Fruit fly (Drosophila melanogaster) whole organism, embryonic: ENCODE data around the gene CG1640.
A peak's percentile ranks its signal among the peaks of the same experiment; 100 is the strongest.

Experiments
- Antp ChIP-seq: fragments of 200-800 bp; sonication (Bioruptor generic); optimal IDR thresholded peaks from 3 replicates; lab custom pipeline; 2016; ENCODE audit warnings: missing biosample characterization, missing genetic modification characterization
- BtbVII ChIP-seq: fragments of 200-800 bp; sonication (Bioruptor generic); optimal IDR thresholded peaks from 3 replicates; lab custom pipeline; 2017; ENCODE audit warnings: missing biosample characterization, mild to moderate bottlenecking, missing genetic modification characterization
- CG10543 ChIP-seq: fragments of 200-800 bp; sonication (Bioruptor generic); optimal IDR thresholded peaks from 3 replicates; lab custom pipeline; 2017; ENCODE audit warnings: missing biosample characterization, mild to moderate bottlenecking, missing genetic modification characterization, moderate library complexity
- CG10979 ChIP-seq: fragments of 200-800 bp; sonication (Bioruptor generic); optimal IDR thresholded peaks from 2 replicates; lab custom pipeline; 2018; ENCODE audit warnings: missing biosample characterization, mild to moderate bottlenecking, missing genetic modification characterization, moderate library complexity
- CG1233 ChIP-seq: fragments of 200-800 bp; sonication (Bioruptor generic); optimal IDR thresholded peaks from 4 replicates; lab custom pipeline; 2018; ENCODE audit warnings: missing biosample characterization, mild to moderate bottlenecking, missing genetic modification characterization
- CG12391 ChIP-seq: fragments of 200-800 bp; sonication (Bioruptor generic); optimal IDR thresholded peaks from 3 replicates; lab custom pipeline; 2018; ENCODE audit warnings: missing biosample characterization, mild to moderate bottlenecking, missing genetic modification characterization, moderate library complexity
- CG12744 ChIP-seq: fragments of 200-800 bp; sonication (Bioruptor generic); optimal IDR thresholded peaks from 2 replicates; lab custom pipeline; 2016; ENCODE audit warnings: missing biosample characterization, missing genetic modification characterization
- CG14710 ChIP-seq: fragments of 200-800 bp; sonication (Bioruptor generic); optimal IDR thresholded peaks from 3 replicates; lab custom pipeline; 2019; ENCODE audit warnings: missing biosample characterization, mild to moderate bottlenecking, missing genetic modification characterization, moderate library complexity
- CG17612 ChIP-seq: fragments of 200-800 bp; sonication (Bioruptor generic); IDR thresholded peaks from 2 replicates; pipeline ENCODE4 v1.3.6; 2022; ENCODE audit warnings: missing biosample characterization, missing genetic modification characterization
- CG18764 ChIP-seq: fragments of 200-800 bp; sonication (Bioruptor generic); optimal IDR thresholded peaks from 3 replicates; lab custom pipeline; 2016; ENCODE audit warnings: missing biosample characterization, missing genetic modification characterization
- CG2199 ChIP-seq: fragments of 200-800 bp; sonication (Bioruptor generic); IDR thresholded peaks from 3 replicates; pipeline ENCODE4 v1.3.6; 2022; ENCODE audit warnings: missing biosample characterization, missing genetic modification characterization
- CG3065 ChIP-seq: fragments of 200-800 bp; sonication (Bioruptor generic); optimal IDR thresholded peaks from 2 replicates; lab custom pipeline; 2016; ENCODE audit warnings: missing biosample characterization, missing genetic modification characterization
- CG3163 ChIP-seq: fragments of 200-800 bp; sonication (Bioruptor generic); optimal IDR thresholded peaks from 3 replicates; lab custom pipeline; 2016; ENCODE audit warnings: missing biosample characterization, missing genetic modification characterization
- CG34224 ChIP-seq: fragments of 200-800 bp; sonication (Bioruptor generic); IDR thresholded peaks from 3 replicates; pipeline ENCODE4 v1.3.6; 2022; ENCODE audit warnings: missing biosample characterization, missing genetic modification characterization; ENCODE audit not compliant: partially characterized antibody
- CG4404 ChIP-seq: fragments of 200-800 bp; sonication (Bioruptor generic); IDR thresholded peaks from 2 replicates; pipeline ENCODE4 v1.3.6; 2022; ENCODE audit warnings: missing biosample characterization, missing genetic modification characterization
- CG4854 ChIP-seq: fragments of 200-800 bp; sonication (Bioruptor generic); optimal IDR thresholded peaks from 2 replicates; lab custom pipeline; 2016; ENCODE audit warnings: missing biosample characterization, missing genetic modification characterization, inconsistent platforms
- CG6813 ChIP-seq: fragments of 200-800 bp; sonication (Bioruptor generic); optimal IDR thresholded peaks from 2 replicates; lab custom pipeline; 2017; ENCODE audit warnings: missing biosample characterization, missing genetic modification characterization, mild to moderate bottlenecking, moderate library complexity, missing genetic modification reagents
- CG7271 ChIP-seq: fragments of 200-800 bp; sonication (Bioruptor generic); optimal IDR thresholded peaks from 2 replicates; lab custom pipeline; 2018; ENCODE audit warnings: missing biosample characterization, mild to moderate bottlenecking, missing genetic modification characterization, moderate library complexity
- CG8765 ChIP-seq: fragments of 200-800 bp; sonication (Bioruptor generic); IDR thresholded peaks from 2 replicates; pipeline ENCODE4 v1.3.6; 2022; ENCODE audit warnings: missing biosample characterization, missing genetic modification characterization
- CG9797 ChIP-seq: fragments of 200-800 bp; sonication (Bioruptor generic); optimal IDR thresholded peaks from 3 replicates; lab custom pipeline; 2018; ENCODE audit warnings: missing biosample characterization, mild to moderate bottlenecking, missing genetic modification characterization
- Chrac-16 ChIP-seq: fragments of 200-800 bp; sonication (Bioruptor generic); optimal IDR thresholded peaks from 3 replicates; lab custom pipeline; 2016; ENCODE audit warnings: missing biosample characterization, missing genetic modification characterization
- CkIIα-i1 ChIP-seq: fragments of 200-800 bp; sonication (Bioruptor generic); IDR thresholded peaks from 2 replicates; pipeline ENCODE4 v1.3.6; 2022; ENCODE audit warnings: missing biosample characterization, missing genetic modification characterization
- Doc2 ChIP-seq: fragments of 200-800 bp; sonication (Bioruptor generic); IDR thresholded peaks from 2 replicates; pipeline ENCODE4 v1.3.6; 2022; ENCODE audit warnings: missing biosample characterization, missing genetic modification characterization
- E2f1 ChIP-seq: fragments of 200-800 bp; sonication (Bioruptor generic); IDR thresholded peaks from 2 replicates; pipeline ENCODE4 v1.3.6; 2022; ENCODE audit warnings: missing biosample characterization, missing genetic modification characterization
- E2f2 ChIP-seq: fragments of 200-800 bp; sonication (Bioruptor generic); IDR thresholded peaks from 2 replicates; pipeline ENCODE4 v1.3.6; 2022; ENCODE audit warnings: missing biosample characterization, missing genetic modification characterization
- Hey ChIP-seq: fragments of 200-800 bp; sonication (Bioruptor generic); optimal IDR thresholded peaks from 3 replicates; lab custom pipeline; 2018; ENCODE audit warnings: missing biosample characterization, mild to moderate bottlenecking, missing genetic modification characterization
- Hmx ChIP-seq: fragments of 200-800 bp; sonication (Bioruptor generic); optimal IDR thresholded peaks from 2 replicates; lab custom pipeline; 2016; ENCODE audit warnings: missing biosample characterization, missing genetic modification characterization
- MTF-1 ChIP-seq: fragments of 200-800 bp; sonication (Bioruptor generic); optimal IDR thresholded peaks from 2 replicates; lab custom pipeline; 2018; ENCODE audit warnings: missing biosample characterization, mild to moderate bottlenecking, missing genetic modification characterization, borderline replicate concordance
- NFAT ChIP-seq: fragments of 200-800 bp; sonication (Bioruptor generic); IDR thresholded peaks from 2 replicates; pipeline ENCODE4 v1.3.6; 2022; ENCODE audit warnings: missing biosample characterization, missing genetic modification characterization
- Side ChIP-seq: fragments of 200-800 bp; sonication (Bioruptor generic); optimal IDR thresholded peaks from 2 replicates; lab custom pipeline; 2016; ENCODE audit warnings: missing biosample characterization, missing genetic modification characterization
- Spps ChIP-seq: fragments of 200-800 bp; sonication (Bioruptor generic); optimal IDR thresholded peaks from 2 replicates; lab custom pipeline; 2018; ENCODE audit warnings: missing biosample characterization, mild to moderate bottlenecking, missing genetic modification characterization
- Stat92E ChIP-seq, 3 experiments: fragments of >200 bp in 2 of 3; fragments of 200-800 bp in 1 of 3; sonication (Bioruptor generic) in 1 of 3; optimal IDR thresholded peaks; 2 replicates each; lab custom pipeline; 2017 to 2019; ENCODE audit warnings: missing biosample characterization in 3 of 3, missing genetic modification characterization in 3 of 3, mild to moderate bottlenecking in 1 of 3, moderate library complexity in 1 of 3
- Xbp1 ChIP-seq: fragments of 200-800 bp; sonication (Bioruptor generic); optimal IDR thresholded peaks from 3 replicates; lab custom pipeline; 2016; ENCODE audit warnings: missing biosample characterization, mild to moderate bottlenecking, missing genetic modification characterization
- ab ChIP-seq: fragments of 200-800 bp; sonication (Bioruptor generic); optimal IDR thresholded peaks from 2 replicates; lab custom pipeline; 2016; ENCODE audit warnings: missing biosample characterization, missing genetic modification characterization
- al ChIP-seq: fragments of 200-800 bp; sonication (Bioruptor generic); IDR thresholded peaks from 2 replicates; pipeline ENCODE4 v1.3.6; 2022; ENCODE audit warnings: missing biosample characterization, missing genetic modification characterization
- aop ChIP-seq: fragments of 200-800 bp; sonication (Bioruptor generic); IDR thresholded peaks from 2 replicates; pipeline ENCODE4 v1.3.6; 2022; ENCODE audit warnings: missing biosample characterization, missing genetic modification characterization
- bowl ChIP-seq: fragments of 200-800 bp; sonication (Bioruptor generic); IDR thresholded peaks from 2 replicates; pipeline ENCODE4 v1.3.6; 2022; ENCODE audit warnings: missing biosample characterization, missing genetic modification characterization
- chinmo ChIP-seq: fragments of 200-800 bp; sonication (Bioruptor generic); IDR thresholded peaks from 4 replicates; pipeline ENCODE4 v1.3.6; 2022; ENCODE audit warnings: missing biosample characterization, missing genetic modification characterization; ENCODE audit not compliant: partially characterized antibody
- croc ChIP-seq: fragments of 200-800 bp; sonication (Bioruptor generic); conservative IDR thresholded peaks from 3 replicates; pipeline ENCODE4 v1.3.6; 2022; ENCODE audit warnings: missing biosample characterization, missing genetic modification characterization
- dmrt11E ChIP-seq: fragments of 200-800 bp; sonication (Bioruptor generic); optimal IDR thresholded peaks from 3 replicates; lab custom pipeline; 2018; ENCODE audit warnings: missing biosample characterization, mild to moderate bottlenecking, missing genetic modification characterization, moderate library complexity
- dpn ChIP-seq, 2 experiments: fragments of 200-800 bp; sonication (Bioruptor generic); optimal IDR thresholded peaks; 3 replicates each; lab custom pipeline; 2016; ENCODE audit warnings: missing biosample characterization in 2 of 2, missing genetic modification characterization in 2 of 2
- fd96Cb ChIP-seq: fragments of 200-800 bp; sonication (Bioruptor generic); optimal IDR thresholded peaks from 2 replicates; lab custom pipeline; 2018; ENCODE audit warnings: missing biosample characterization, mild to moderate bottlenecking, missing genetic modification characterization, moderate library complexity
- gcm2 ChIP-seq: fragments of 200-800 bp; sonication (Bioruptor generic); optimal IDR thresholded peaks from 2 replicates; lab custom pipeline; 2016; ENCODE audit warnings: missing biosample characterization, missing genetic modification characterization
- grau ChIP-seq: fragments of 200-800 bp; optimal IDR thresholded peaks from 3 replicates; lab custom pipeline; 2019; ENCODE audit warnings: missing biosample characterization, mild to moderate bottlenecking, missing genetic modification characterization, moderate library complexity
- ken ChIP-seq: fragments of 200-800 bp; sonication (Bioruptor generic); IDR thresholded peaks from 3 replicates; pipeline ENCODE4 v1.3.6; 2022; ENCODE audit warnings: missing biosample characterization, missing genetic modification characterization
- p53 ChIP-seq: fragments of 200-800 bp; sonication (Bioruptor generic); optimal IDR thresholded peaks from 2 replicates; lab custom pipeline; 2016; ENCODE audit warnings: missing biosample characterization, missing genetic modification characterization
- sisA ChIP-seq: fragments of 200-800 bp; sonication (Bioruptor generic); IDR thresholded peaks from 2 replicates; pipeline ENCODE4 v1.3.6; 2022; ENCODE audit warnings: missing biosample characterization, missing genetic modification characterization
- sqz ChIP-seq: fragments of 200-800 bp; sonication (Bioruptor generic); optimal IDR thresholded peaks from 3 replicates; lab custom pipeline; 2018; ENCODE audit warnings: missing biosample characterization, mild to moderate bottlenecking, missing genetic modification characterization
- tio ChIP-seq: fragments of 200-800 bp; sonication (Bioruptor generic); optimal IDR thresholded peaks from 2 replicates; lab custom pipeline; 2017; ENCODE audit warnings: missing biosample characterization, missing genetic modification characterization, inconsistent platforms
- ttk ChIP-seq: fragments of 200-800 bp; sonication (Bioruptor generic); IDR thresholded peaks from 2 replicates; pipeline ENCODE4 v2.1.2; 2022; ENCODE audit warnings: missing biosample characterization, missing genetic modification characterization

CG1640 gene

dm6 chrX:13387373-13387850 is 17.0 kb downstream of the CG1640 start, which contains the start of the genes Ype and CG1662 (continued):
- TF ChIP-seq MTF-1 (GFP tag; lab: Kevin White, UChicago), result no peak
- TF ChIP-seq E2f2 (GFP tag; lab: Robert Waterston, UW), result peak; percentile 61
- no peak for TF ChIP-seq CG9797 (GFP tag; lab: Kevin White, UChicago)
- peak; percentile 66 for TF ChIP-seq ttk (GFP tag; lab: Robert Waterston, UW)
- TF ChIP-seq chinmo (GFP tag; lab: Robert Waterston, UW), result peak; percentile 88
- peak; percentile 43 for TF ChIP-seq Hmx
- no peak for TF ChIP-seq CG2199 (GFP tag; lab: Robert Waterston, UW)
- no peak for TF ChIP-seq CG17612 (GFP tag; lab: Robert Waterston, UW)
- TF ChIP-seq Hey, result no peak
- peak; percentile 74 for TF ChIP-seq CG4404
- TF ChIP-seq dmrt11E (tag; lab: Kevin White, UChicago), result peak; percentile 71
- no peak for TF ChIP-seq CG7271 (tag; lab: Kevin White, UChicago)
- TF ChIP-seq CG1233 (GFP tag; lab: Kevin White, UChicago), result peak; percentile 67
- no peak for TF ChIP-seq CG34224 (GFP tag; lab: Robert Waterston, UW)
- no peak for TF ChIP-seq gcm2
- peak; percentile 67 for TF ChIP-seq tio (GFP tag; lab: Kevin White, UChicago)
- TF ChIP-seq grau (tag; lab: Kevin White, UChicago), result peak; percentile 77
- no peak for TF ChIP-seq bowl (GFP tag; lab: Robert Waterston, UW)
- no peak for TF ChIP-seq CkIIα-i1 (GFP tag; lab: Robert Waterston, UW)
- peak; percentile 56 for TF ChIP-seq fd96Cb (tag; lab: Kevin White, UChicago)
- TF ChIP-seq BtbVII, result peak; percentile 54
- no peak for TF ChIP-seq aop
- peak; percentile 79 for TF ChIP-seq Xbp1
- peak; percentile 87 for TF ChIP-seq CG12391
- TF ChIP-seq dpn (GFP tag; optimal IDR thresholded peaks at IDR 0.05; lab: Kevin White, UChicago), result peak; percentile 68 to 80
- no peak for TF ChIP-seq p53 (GFP tag; lab: Kevin White, UChicago)
- TF ChIP-seq sqz (GFP tag; lab: Kevin White, UChicago), result peak; percentile 56
- TF ChIP-seq CG4854 (GFP tag; lab: Kevin White, UChicago), result peak; percentile 48
- peak; percentile 61 for TF ChIP-seq CG10979 (tag; lab: Kevin White, UChicago)
- peak; percentile 86 for TF ChIP-seq CG14710 (tag; lab: Kevin White, UChicago)
- TF ChIP-seq Spps, result peak; percentile 29
- TF ChIP-seq CG18764 (GFP tag; lab: Kevin White, UChicago), result peak; percentile 37
- TF ChIP-seq ken (GFP tag; lab: Robert Waterston, UW), result 0 out of 3 replicates have a peak, but pooled peaks have one; percentile 62
- TF ChIP-seq Doc2 (GFP tag; lab: Robert Waterston, UW), result no peak
- peak; percentile 62; the same call in 1 of the 2 replicates for TF ChIP-seq sisA (GFP tag; lab: Robert Waterston, UW)
- TF ChIP-seq croc (GFP tag; lab: Robert Waterston, UW), result peak; percentile 59
- TF ChIP-seq Chrac-16, result peak; percentile 73
- peak; percentile 27 for TF ChIP-seq Side
- peak; percentile 84 for TF ChIP-seq CG10543 (GFP tag; lab: Kevin White, UChicago)
- peak; percentile 28 for TF ChIP-seq CG6813 (GFP tag; lab: Kevin White, UChicago)
- TF ChIP-seq CG12744, result peak; percentile 9
- peak; percentile 38 for TF ChIP-seq ab (GFP tag; lab: Kevin White, UChicago)
- peak; percentile 21 for TF ChIP-seq CG3065 (GFP tag; lab: Kevin White, UChicago)
- no peak for TF ChIP-seq Stat92E (GFP tag; optimal IDR thresholded peaks at IDR 0.05; lab: Kevin White, UChicago)
- peak; percentile 54; the same call in 1 of the 2 replicates for TF ChIP-seq E2f1 (GFP tag; lab: Robert Waterston, UW)
- peak; percentile 29; the same call in 1 of the 2 replicates for TF ChIP-seq NFAT (GFP tag; lab: Robert Waterston, UW)
- peak; percentile 55 for TF ChIP-seq al (GFP tag; lab: Robert Waterston, UW)
- TF ChIP-seq CG8765 (GFP tag; lab: Robert Waterston, UW), result no peak
- TF ChIP-seq Antp, result peak; percentile 57
- TF ChIP-seq CG3163, result peak; percentile 35
